Fruit fly (Drosophila melanogaster) whole organism, adult: ENCODE data around the gene phol.

Source experiments
- CG12768 ChIP-seq: fragments of 200-800 bp; sonication (Bioruptor generic); optimal IDR thresholded peaks from 2 replicates; lab custom pipeline; 2017; ENCODE audit warnings: missing biosample characterization, missing genetic modification characterization, mild to moderate bottlenecking, moderate library complexity, missing genetic modification reagents
- CG14711 ChIP-seq: fragments of 200-800 bp; sonication (Bioruptor generic); optimal IDR thresholded peaks from 2 replicates; lab custom pipeline; 2018; ENCODE audit warnings: missing biosample characterization, mild to moderate bottlenecking, missing genetic modification characterization, moderate library complexity
- CG1620 ChIP-seq: fragments of 200-800 bp; sonication (Bioruptor generic); optimal IDR thresholded peaks from 2 replicates; lab custom pipeline; 2016; ENCODE audit warnings: missing biosample characterization, missing genetic modification characterization
- CG7045 ChIP-seq: fragments of 200-800 bp; sonication (Bioruptor generic); optimal IDR thresholded peaks from 2 replicates; lab custom pipeline; 2017; ENCODE audit warnings: missing biosample characterization, mild to moderate bottlenecking, missing genetic modification characterization
- CG7101 ChIP-seq: fragments of 200-800 bp; sonication (Bioruptor generic); optimal IDR thresholded peaks from 2 replicates; lab custom pipeline; 2018; ENCODE audit warnings: missing biosample characterization, mild to moderate bottlenecking, missing genetic modification characterization, moderate library complexity
- Clk ChIP-seq: fragments of 200-800 bp; sonication (Bioruptor generic); optimal IDR thresholded peaks from 2 replicates; lab custom pipeline; 2017; ENCODE audit warnings: missing biosample characterization, missing genetic modification characterization
- pad ChIP-seq: fragments of 200-800 bp; sonication (Bioruptor generic); optimal IDR thresholded peaks from 3 replicates; lab custom pipeline; 2017; ENCODE audit warnings: missing biosample characterization, missing genetic modification characterization, mild to moderate bottlenecking, moderate library complexity, missing genetic modification reagents

DNA sequence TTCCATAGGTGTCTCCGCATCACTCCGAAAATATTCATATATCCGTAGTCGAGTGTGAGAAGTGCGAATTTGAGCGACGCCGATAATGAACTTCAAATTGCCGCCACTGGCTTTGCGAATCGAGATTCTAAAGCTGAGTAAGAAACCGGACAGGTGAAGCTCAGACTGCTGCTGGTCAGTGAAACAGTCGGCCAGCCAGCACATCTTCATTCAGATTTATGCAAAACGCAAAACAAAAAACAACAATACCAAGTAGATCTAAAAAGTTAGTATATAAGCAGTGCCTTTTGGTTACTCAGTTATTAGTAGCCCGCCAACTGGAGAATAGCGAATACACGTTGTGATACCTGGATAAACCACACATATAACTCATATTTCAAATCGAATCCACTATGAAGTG is 51.6 kb downstream of the phol start, which contains the start of gene Cpr67B:
- TF ChIP-seq CG7045 (GFP tag; lab: Kevin White, UChicago) (no peak), Clk (no peak), CG12768 (GFP tag; lab: Kevin White, UChicago) (no peak), CG7101 (tag; lab: Kevin White, UChicago) (no peak), CG1620 (GFP tag; lab: Kevin White, UChicago) (no peak), CG14711 (tag; lab: Kevin White, UChicago) (no peak), pad (GFP tag; lab: Kevin White, UChicago) (no peak)
